Fruit fly (Drosophila melanogaster): ENCODE measurements around the gene mnd.

dm6 chr3L:14966199-14966858 is 18.6 kb upstream of the mnd start:
- no peak for TF ChIP-seq CG4496 (GFP tag; IDR thresholded peaks at IDR 0.05)
- no peak for TF ChIP-seq CG34367 (tag; optimal IDR thresholded peaks at IDR 0.05)
- TF ChIP-seq CG32121 (GFP tag; IDR thresholded peaks at IDR 0.05) = no peak
